Fruit fly (Drosophila melanogaster): Measurements from ENCODE around the gene cas.

Gene cas

DNA sequence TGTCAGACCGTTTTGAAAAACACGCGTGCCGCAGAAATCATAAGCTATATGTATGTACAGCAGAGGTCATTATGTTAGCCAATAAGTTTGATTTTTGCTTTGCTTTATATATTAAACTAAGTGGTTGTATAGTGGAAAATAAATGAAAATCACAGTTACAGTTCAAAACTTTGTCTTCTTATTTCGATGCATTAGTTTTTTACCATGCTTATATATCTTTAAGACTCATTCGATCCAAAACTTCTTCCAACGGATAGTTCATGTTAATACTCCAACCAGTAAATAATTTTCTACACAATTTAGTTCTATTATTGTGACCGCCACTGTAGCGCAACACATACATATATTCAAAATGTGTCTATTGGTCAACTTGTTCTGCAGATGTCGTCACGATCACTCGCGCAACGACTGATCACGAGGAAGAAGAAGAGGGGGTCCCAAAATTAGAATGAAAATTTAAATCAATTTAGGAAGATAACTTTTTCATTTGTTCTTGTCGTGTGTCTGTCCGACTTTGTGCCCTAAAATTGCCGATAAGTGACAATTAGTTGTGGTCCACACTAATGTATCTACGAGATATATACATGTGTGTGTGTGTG is 11.0 kb downstream of the cas start (continued):
- TF ChIP-seq Dip3 (GFP tag; optimal IDR thresholded peaks at IDR 0.05) (peak; percentile 16), pita (GFP tag; optimal IDR thresholded peaks at IDR 0.05) (no peak), CG33557 (GFP tag; optimal IDR thresholded peaks at IDR 0.05) (peak; percentile 34), Trl (optimal IDR thresholded peaks at IDR 0.05) (no peak), Trl (GFP tag; optimal IDR thresholded peaks at IDR 0.05) (peak; percentile 42), grn (GFP tag; optimal IDR thresholded peaks at IDR 0.05) (no peak), CG13624 (GFP tag; optimal IDR thresholded peaks at IDR 0.05) (peak; percentile 54), hkb (optimal IDR thresholded peaks at IDR 0.05) (no peak), hkb (GFP tag; IDR thresholded peaks at IDR 0.05) (peak; percentile 25; the same call in 1 of the 2 replicates), CoRest (tag; optimal IDR thresholded peaks at IDR 0.05) (peak; percentile 80), CG11696 (GFP tag; IDR thresholded peaks at IDR 0.05) (peak; percentile 81), nom (GFP tag; optimal IDR thresholded peaks at IDR 0.05) (no peak), CG12219 (GFP tag; optimal IDR thresholded peaks at IDR 0.05) (peak; percentile 68), ac (GFP tag; optimal IDR thresholded peaks at IDR 0.05) (no peak), eve (GFP tag; optimal IDR thresholded peaks at IDR 0.05) (no peak), z (GFP tag; IDR thresholded peaks at IDR 0.05) (no peak), abd-A (tag; optimal IDR thresholded peaks at IDR 0.05) (no peak), Hey (tag; optimal IDR thresholded peaks at IDR 0.05) (no peak), HLH4C (GFP tag; IDR thresholded peaks at IDR 0.05; ENCODE audit: partially characterized antibody) (no peak), trh (GFP tag; optimal IDR thresholded peaks at IDR 0.05) (no peak), CG10274 (GFP tag; optimal IDR thresholded peaks at IDR 0.05) (peak; percentile 19), CG4854 (GFP tag; optimal IDR thresholded peaks at IDR 0.05) (no peak), bab2 (GFP tag; optimal IDR thresholded peaks at IDR 0.05) (peak; percentile 3), CG7786 (GFP tag; optimal IDR thresholded peaks at IDR 0.05) (peak; percentile 5), Sry-δ (GFP tag; optimal IDR thresholded peaks at IDR 0.05) (no peak), CG1603 (tag; optimal IDR thresholded peaks at IDR 0.05) (no peak), hth (optimal IDR thresholded peaks at IDR 0.05) (no peak), CG8924 (tag; optimal IDR thresholded peaks at IDR 0.05) (peak; percentile 81), usp (GFP tag; optimal IDR thresholded peaks at IDR 0.05) (no peak), sima (GFP tag; optimal IDR thresholded peaks at IDR 0.05) (no peak), peb (GFP tag; IDR thresholded peaks at IDR 0.05) (no peak; the same call in 1 of the 2 replicates), Side (GFP tag; optimal IDR thresholded peaks at IDR 0.05) (peak; percentile 44), ken (GFP tag; IDR thresholded peaks at IDR 0.05) (no peak), dm (GFP tag; optimal IDR thresholded peaks at IDR 0.05) (no peak), CG11560 (tag; IDR thresholded peaks at IDR 0.05) (peak; percentile 15; the same call in 1 of the 3 replicates), Dp (GFP tag; optimal IDR thresholded peaks at IDR 0.05) (no peak), CG10654 (GFP tag; optimal IDR thresholded peaks at IDR 0.05) (no peak), da (GFP tag; optimal IDR thresholded peaks at IDR 0.05) (no peak), CG7271 (tag; optimal IDR thresholded peaks at IDR 0.05) (no peak), Hr51 (GFP tag; optimal IDR thresholded peaks at IDR 0.05) (peak in 1 of 2 experiments; percentile 77), Fer3 (tag; optimal IDR thresholded peaks at IDR 0.05) (no peak), CG30020 (tag; optimal IDR thresholded peaks at IDR 0.05) (peak; percentile 18), MTF-1 (GFP tag; optimal IDR thresholded peaks at IDR 0.05; ENCODE audit: borderline replicate concordance) (no peak), Poxn (GFP tag; IDR thresholded peaks at IDR 0.05) (no peak), CG31441 (GFP tag; IDR thresholded peaks at IDR 0.05) (peak; percentile 82), CG3163 (GFP tag; optimal IDR thresholded peaks at IDR 0.05) (no peak), zfh2 (GFP tag; optimal IDR thresholded peaks at IDR 0.05) (no peak), CG15601 (tag; optimal IDR thresholded peaks at IDR 0.05) (no peak), Deaf1 (tag; optimal IDR thresholded peaks at IDR 0.05) (no peak), Lhr (GFP tag; optimal IDR thresholded peaks at IDR 0.05) (peak; percentile 6), E2f1 (GFP tag; IDR thresholded peaks at IDR 0.05) (peak; percentile 29; the same call in 1 of the 2 replicates), Hr39 (optimal IDR thresholded peaks at IDR 0.05) (no peak)

All from whole organism, embryonic.